Fruit fly (Drosophila melanogaster) whole organism, embryonic: ENCODE measurements around the gene CG6766.

ENCODE experiments used
- Atf-2 ChIP-seq: fragments of 200-800 bp; sonication (Bioruptor generic); optimal IDR thresholded peaks from 2 replicates; lab custom pipeline; 2016; ENCODE audit warnings: missing biosample characterization, missing genetic modification characterization
- C15 ChIP-seq: fragments of 200-800 bp; sonication (Bioruptor generic); IDR thresholded peaks from 3 replicates; pipeline ENCODE4 v1.3.6; 2022; ENCODE audit warnings: missing biosample characterization, missing genetic modification characterization
- CG1024 ChIP-seq: fragments of 200-800 bp; sonication (Bioruptor generic); IDR thresholded peaks from 2 replicates; pipeline ENCODE4 v1.3.6; 2022; ENCODE audit warnings: missing biosample characterization, missing genetic modification characterization
- CG10959 ChIP-seq: fragments of 200-800 bp; sonication (Bioruptor generic); IDR thresholded peaks from 2 replicates; pipeline ENCODE4 v1.3.6; 2022; ENCODE audit warnings: missing biosample characterization, missing genetic modification characterization
- CG11456 ChIP-seq: fragments of 200-800 bp; sonication (Bioruptor generic); IDR thresholded peaks from 3 replicates; pipeline ENCODE4 v1.3.6; 2022; ENCODE audit warnings: missing biosample characterization, missing genetic modification characterization
- CG12299 ChIP-seq: fragments of 200-800 bp; sonication (Bioruptor generic); optimal IDR thresholded peaks from 2 replicates; lab custom pipeline; 2018; ENCODE audit warnings: missing biosample characterization, mild to moderate bottlenecking, missing genetic modification characterization
- CG12942 ChIP-seq: fragments of 200-800 bp; sonication (Bioruptor generic); optimal IDR thresholded peaks from 3 replicates; lab custom pipeline; 2016; ENCODE audit warnings: missing biosample characterization, missing genetic modification characterization
- CG14014 ChIP-seq: fragments of 200-800 bp; sonication (Bioruptor generic); IDR thresholded peaks from 2 replicates; pipeline ENCODE4 v1.3.6; 2022; ENCODE audit warnings: missing biosample characterization, missing genetic modification characterization
- CG16779 ChIP-seq: fragments of 200-800 bp; sonication (Bioruptor generic); IDR thresholded peaks from 2 replicates; pipeline ENCODE4 v1.3.6; 2022; ENCODE audit warnings: missing biosample characterization, missing genetic modification characterization
- CG17912 ChIP-seq: fragments of 200-800 bp; sonication (Bioruptor generic); optimal IDR thresholded peaks from 2 replicates; lab custom pipeline; 2018; ENCODE audit warnings: missing biosample characterization, mild to moderate bottlenecking, missing genetic modification characterization
- CG18764 ChIP-seq: fragments of 200-800 bp; sonication (Bioruptor generic); optimal IDR thresholded peaks from 3 replicates; lab custom pipeline; 2016; ENCODE audit warnings: missing biosample characterization, missing genetic modification characterization
- CG2116 ChIP-seq: fragments of 200-800 bp; sonication (Bioruptor generic); optimal IDR thresholded peaks from 3 replicates; lab custom pipeline; 2018; ENCODE audit warnings: missing biosample characterization, mild to moderate bottlenecking, missing genetic modification characterization
- CG2875 ChIP-seq: fragments of 200-800 bp; sonication (Bioruptor generic); optimal IDR thresholded peaks from 2 replicates; lab custom pipeline; 2017; ENCODE audit warnings: missing biosample characterization, mild to moderate bottlenecking, missing genetic modification characterization, missing genetic modification reagents
- CG2889 ChIP-seq: fragments of 200-800 bp; sonication (Bioruptor generic); IDR thresholded peaks from 3 replicates; pipeline ENCODE4 v1.3.6; 2022; ENCODE audit warnings: missing biosample characterization, missing genetic modification characterization
- CG3065 ChIP-seq: fragments of 200-800 bp; sonication (Bioruptor generic); optimal IDR thresholded peaks from 2 replicates; lab custom pipeline; 2016; ENCODE audit warnings: missing biosample characterization, missing genetic modification characterization
- CG34422 ChIP-seq: fragments of 200-800 bp; sonication (Bioruptor generic); IDR thresholded peaks from 3 replicates; pipeline ENCODE4 v1.3.6; 2022; ENCODE audit warnings: missing biosample characterization, missing genetic modification characterization
- CG3726 ChIP-seq: fragments of 200-800 bp; sonication (Bioruptor generic); IDR thresholded peaks from 3 replicates; pipeline ENCODE4, ENCODE4 v1.3.6; 2022; ENCODE audit warnings: missing biosample characterization, missing genetic modification characterization
- CG4328 ChIP-seq: fragments of 200-800 bp; sonication (Bioruptor generic); optimal IDR thresholded peaks from 3 replicates; lab custom pipeline; 2017; ENCODE audit warnings: missing biosample characterization, missing genetic modification reagents, missing genetic modification characterization
- CG4424 ChIP-seq: fragments of 200-800 bp; sonication (Bioruptor generic); optimal IDR thresholded peaks from 3 replicates; lab custom pipeline; 2016; ENCODE audit warnings: missing biosample characterization, missing genetic modification characterization
- CG6175 ChIP-seq: fragments of 200-800 bp; sonication (Bioruptor generic); IDR thresholded peaks from 3 replicates; pipeline ENCODE4 v1.3.6; 2022; ENCODE audit warnings: missing biosample characterization, missing genetic modification characterization
- CG6272 ChIP-seq: fragments of 200-800 bp; sonication (Bioruptor generic); IDR thresholded peaks from 2 replicates; pipeline ENCODE4 v1.3.6; 2022; ENCODE audit warnings: missing biosample characterization, missing genetic modification characterization
- CG6791 ChIP-seq: fragments of 200-800 bp; sonication (Bioruptor generic); IDR thresholded peaks from 3 replicates; pipeline ENCODE4 v1.3.6; 2022; ENCODE audit warnings: missing biosample characterization, missing genetic modification characterization; ENCODE audit not compliant: partially characterized antibody
- CG7839 ChIP-seq: fragments of 200-800 bp; sonication (Bioruptor generic); optimal IDR thresholded peaks from 3 replicates; lab custom pipeline; 2018; ENCODE audit warnings: missing biosample characterization, mild to moderate bottlenecking, missing genetic modification characterization, moderate library complexity
- CG9817 ChIP-seq: fragments of 200-800 bp; sonication (Bioruptor generic); optimal IDR thresholded peaks from 2 replicates; lab custom pipeline; 2018; ENCODE audit warnings: missing biosample characterization, mild to moderate bottlenecking, missing genetic modification characterization, moderate library complexity
- Camta ChIP-seq: fragments of 200-800 bp; sonication (Bioruptor generic); optimal IDR thresholded peaks from 2 replicates; lab custom pipeline; 2016; ENCODE audit warnings: missing biosample characterization, missing genetic modification characterization
- D19B ChIP-seq: fragments of 200-800 bp; sonication (Bioruptor generic); optimal IDR thresholded peaks from 2 replicates; lab custom pipeline; 2017; ENCODE audit warnings: missing biosample characterization, mild to moderate bottlenecking, missing genetic modification characterization
- Dll ChIP-seq: fragments of 200-800 bp; sonication (Bioruptor generic); IDR thresholded peaks from 4 replicates; pipeline ENCODE4 v1.3.6; 2022; ENCODE audit warnings: missing biosample characterization, missing genetic modification characterization; ENCODE audit not compliant: partially characterized antibody
- Dref ChIP-seq: fragments of 200-800 bp; sonication (Bioruptor generic); IDR thresholded peaks from 2 replicates; pipeline ENCODE4 v1.3.6; 2022; ENCODE audit warnings: missing biosample characterization, missing genetic modification characterization
- Hey ChIP-seq: fragments of 200-800 bp; sonication (Bioruptor generic); optimal IDR thresholded peaks from 3 replicates; lab custom pipeline; 2018; ENCODE audit warnings: missing biosample characterization, mild to moderate bottlenecking, missing genetic modification characterization
- Lim3 ChIP-seq: fragments of 200-800 bp; sonication (Bioruptor generic); IDR thresholded peaks from 2 replicates; pipeline ENCODE4 v1.3.6; 2022; ENCODE audit warnings: missing biosample characterization, missing genetic modification characterization
- MESR4 ChIP-seq: fragments of 200-800 bp; sonication (Bioruptor generic); optimal IDR thresholded peaks from 2 replicates; lab custom pipeline; 2018; ENCODE audit warnings: missing biosample characterization, mild to moderate bottlenecking, missing genetic modification characterization, moderate library complexity
- MTF-1 ChIP-seq: fragments of 200-800 bp; sonication (Bioruptor generic); optimal IDR thresholded peaks from 2 replicates; lab custom pipeline; 2018; ENCODE audit warnings: missing biosample characterization, mild to moderate bottlenecking, missing genetic modification characterization, borderline replicate concordance
- Mrtf ChIP-seq: fragments of 200-800 bp; sonication (Bioruptor generic); IDR thresholded peaks from 3 replicates; pipeline ENCODE4 v1.3.6; 2022; ENCODE audit warnings: missing biosample characterization, missing genetic modification characterization
- Nf-YC ChIP-seq: fragments of 200-800 bp; optimal IDR thresholded peaks from 3 replicates; lab custom pipeline; 2019; ENCODE audit warnings: missing biosample characterization, mild to moderate bottlenecking, missing genetic modification characterization, moderate library complexity
- PHDP ChIP-seq: fragments of 200-800 bp; sonication (Bioruptor generic); optimal IDR thresholded peaks from 3 replicates; lab custom pipeline; 2018; ENCODE audit warnings: missing biosample characterization, mild to moderate bottlenecking, missing genetic modification characterization, moderate library complexity
- ab ChIP-seq: fragments of 200-800 bp; sonication (Bioruptor generic); optimal IDR thresholded peaks from 2 replicates; lab custom pipeline; 2016; ENCODE audit warnings: missing biosample characterization, missing genetic modification characterization
- aop ChIP-seq: fragments of 200-800 bp; sonication (Bioruptor generic); IDR thresholded peaks from 2 replicates; pipeline ENCODE4 v1.3.6; 2022; ENCODE audit warnings: missing biosample characterization, missing genetic modification characterization
- cwo ChIP-seq: fragments of 200-800 bp; sonication (Bioruptor generic); optimal IDR thresholded peaks from 3 replicates; lab custom pipeline; 2017; ENCODE audit warnings: missing biosample characterization, missing genetic modification characterization, mild to moderate bottlenecking, moderate library complexity, missing genetic modification reagents
- da ChIP-seq: fragments of 200-800 bp; sonication (Bioruptor generic); optimal IDR thresholded peaks from 2 replicates; lab custom pipeline; 2016; ENCODE audit warnings: missing biosample characterization, missing genetic modification characterization
- danr ChIP-seq: fragments of 200-800 bp; sonication (Bioruptor generic); IDR thresholded peaks from 2 replicates; pipeline ENCODE4 v1.3.6; 2022; ENCODE audit warnings: missing biosample characterization, missing genetic modification characterization
- esg ChIP-seq: fragments of 200-800 bp; sonication (Bioruptor generic); conservative IDR thresholded peaks from 2 replicates; pipeline ENCODE4 v1.3.6; 2022; ENCODE audit warnings: missing biosample characterization, missing genetic modification characterization
- ewg ChIP-seq: fragments of 200-800 bp; sonication (Bioruptor generic); optimal IDR thresholded peaks from 3 replicates; lab custom pipeline; 2017; ENCODE audit warnings: mild to moderate bottlenecking, missing biosample characterization, missing genetic modification reagents, missing genetic modification characterization
- gce ChIP-seq: fragments of 200-800 bp; sonication (Bioruptor generic); IDR thresholded peaks from 3 replicates; pipeline ENCODE4 v1.3.6; 2022; ENCODE audit warnings: missing biosample characterization, missing genetic modification characterization
- gem ChIP-seq: fragments of 200-800 bp; sonication (Bioruptor generic); optimal IDR thresholded peaks from 2 replicates; lab custom pipeline; 2019; ENCODE audit warnings: missing biosample characterization, mild to moderate bottlenecking, missing genetic modification characterization, moderate library complexity
- ken ChIP-seq: fragments of 200-800 bp; sonication (Bioruptor generic); IDR thresholded peaks from 3 replicates; pipeline ENCODE4 v1.3.6; 2022; ENCODE audit warnings: missing biosample characterization, missing genetic modification characterization
- lbe ChIP-seq: fragments of 200-800 bp; sonication (Bioruptor generic); optimal IDR thresholded peaks from 2 replicates; lab custom pipeline; 2016; ENCODE audit warnings: missing biosample characterization, mild to moderate bottlenecking, missing genetic modification characterization
- odd ChIP-seq: fragments of 200-800 bp; sonication (Bioruptor generic); optimal IDR thresholded peaks from 2 replicates; lab custom pipeline; 2017; ENCODE audit warnings: missing biosample characterization, mild to moderate bottlenecking, missing genetic modification characterization
- pho ChIP-seq: fragments of 200-800 bp; sonication (Bioruptor generic); optimal IDR thresholded peaks from 2 replicates; lab custom pipeline; 2016; ENCODE audit warnings: missing biosample characterization, missing genetic modification characterization
- sens ChIP-seq: fragments of 200-800 bp; sonication (Bioruptor generic); peaks from one replicate; lab custom pipeline; 2016; ENCODE audit warnings: missing biosample characterization, missing genetic modification characterization
- sr ChIP-seq: fragments of 200-800 bp; sonication (Bioruptor generic); IDR thresholded peaks from 3 replicates; pipeline ENCODE4 v1.3.6; 2022; ENCODE audit warnings: missing biosample characterization, missing genetic modification characterization
- usp ChIP-seq: fragments of >200 bp; optimal IDR thresholded peaks from 2 replicates; lab custom pipeline; 2017; ENCODE audit warnings: missing biosample characterization, missing genetic modification characterization
- wor ChIP-seq: fragments of 200-800 bp; sonication (Bioruptor generic); IDR thresholded peaks from 2 replicates; pipeline ENCODE4 v1.3.6; 2022; ENCODE audit warnings: missing biosample characterization, missing genetic modification characterization

The CG6766 gene

dm6 chr2L:12007331-12007791, 33.1 kb downstream of the CG6766 start (continued):
- TF ChIP-seq MTF-1 (peak; percentile 53), Atf-2 (GFP tag; lab: Kevin White, UChicago) (peak; percentile 48), MESR4 (peak; percentile 32), CG16779 (no peak), CG4424 (GFP tag; lab: Kevin White, UChicago) (no peak), Nf-YC (tag; lab: Kevin White, UChicago) (peak; percentile 98), PHDP (tag; lab: Kevin White, UChicago) (peak; percentile 49), ken (no peak), CG6272 (GFP tag; lab: Robert Waterston, UW) (peak; percentile 57; the same call in 1 of the 2 replicates), ewg (GFP tag; lab: Kevin White, UChicago) (peak; percentile 68), Lim3 (no peak), sr (GFP tag; lab: Robert Waterston, UW) (no peak), gce (GFP tag; lab: Robert Waterston, UW) (no peak), CG12942 (no peak), CG34422 (GFP tag; lab: Robert Waterston, UW) (no peak), esg (GFP tag; lab: Robert Waterston, UW) (no peak), gem (no peak), CG4328 (GFP tag; lab: Kevin White, UChicago) (peak; percentile 56), CG2116 (GFP tag; lab: Kevin White, UChicago) (no peak), CG18764 (peak; percentile 56), CG12299 (tag; lab: Kevin White, UChicago) (no peak), D19B (no peak), Hey (peak; percentile 75), CG9817 (tag; lab: Kevin White, UChicago) (no peak), cwo (peak; percentile 94), CG2875 (GFP tag; lab: Kevin White, UChicago) (peak; percentile 61), Dll (GFP tag; lab: Robert Waterston, UW) (no peak), pho (GFP tag; lab: Kevin White, UChicago) (peak; percentile 28), da (GFP tag; lab: Kevin White, UChicago) (no peak), C15 (GFP tag; lab: Robert Waterston, UW) (no peak), Dref (GFP tag; lab: Robert Waterston, UW) (no peak), CG3726 (GFP tag; lab: Robert Waterston, UW) (no peak), Mrtf (GFP tag; lab: Robert Waterston, UW) (no peak), danr (GFP tag; lab: Robert Waterston, UW) (no peak), CG3065 (peak; percentile 41), CG1024 (no peak), Camta (GFP tag; lab: Kevin White, UChicago) (peak; percentile 16), usp (GFP tag; lab: Kevin White, UChicago) (no peak), sens (GFP tag; lab: Kevin White, UChicago) (peak; percentile 93), CG17912 (GFP tag; lab: Kevin White, UChicago) (peak; percentile 98), CG2889 (GFP tag; lab: Robert Waterston, UW) (no peak), odd (GFP tag; lab: Kevin White, UChicago) (peak; percentile 24), CG14014 (no peak), CG6791 (GFP tag; lab: Robert Waterston, UW) (no peak), ab (GFP tag; lab: Kevin White, UChicago) (no peak), CG10959 (GFP tag; lab: Robert Waterston, UW) (no peak), lbe (GFP tag; lab: Kevin White, UChicago) (no peak), CG11456 (GFP tag; lab: Robert Waterston, UW) (no peak), aop (GFP tag; lab: Robert Waterston, UW) (no peak), CG6175 (GFP tag; lab: Robert Waterston, UW) (no peak), wor (GFP tag; lab: Robert Waterston, UW) (no peak), CG7839 (tag; lab: Kevin White, UChicago) (peak; percentile 59)
